Fruit fly (Drosophila melanogaster) whole organism: ENCODE results near the gene CG13634.

Experiments
- CG8478 ChIP-seq: fragments of >200 bp; optimal IDR thresholded peaks from 2 replicates; lab custom pipeline; 2018; ENCODE audit warnings: inconsistent platforms
- Dll ChIP-seq: fragments of >200 bp; optimal IDR thresholded peaks from 2 replicates; lab custom pipeline; 2017
- EcR ChIP-seq, 2 experiments: fragments of >200 bp; optimal IDR thresholded peaks; 2 replicates each; lab custom pipeline; 2017; ENCODE audit warnings: missing biosample characterization in 2 of 2, missing genetic modification characterization in 2 of 2, missing genetic modification reagents in 2 of 2
- pan ChIP-seq: fragments of >200 bp; optimal IDR thresholded peaks from 2 replicates; lab custom pipeline; 2017
- psq ChIP-seq: fragments of >200 bp; optimal IDR thresholded peaks from 2 replicates; lab custom pipeline; 2017

DNA sequence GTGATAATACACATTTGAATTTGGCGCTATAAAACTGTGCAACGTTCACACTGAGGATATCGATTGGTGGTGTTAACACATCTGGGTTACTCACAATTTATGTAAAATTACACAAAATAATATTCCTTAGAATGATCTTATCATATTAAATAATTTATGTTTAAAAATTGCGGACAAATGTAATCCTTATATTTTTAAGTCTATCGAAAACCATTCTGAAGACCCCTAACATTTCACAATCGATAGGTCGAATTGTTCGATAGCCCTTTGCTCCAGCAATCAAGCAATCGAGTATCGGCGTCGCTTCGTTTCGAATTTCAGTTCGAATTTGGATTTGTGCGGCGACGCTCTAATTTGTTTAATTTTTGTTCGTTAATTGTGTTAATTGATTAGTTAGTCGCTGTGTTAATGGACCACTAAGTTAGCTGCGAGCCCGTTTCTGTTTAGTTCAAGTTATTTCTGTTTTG, 36.3 kb downstream of the CG13634 start, which contains the start of gene asp:
- TF ChIP-seq CG8478 (lab: Kevin White, UChicago) (no peak), psq (lab: Kevin White, UChicago) (no peak), EcR (GFP tag; optimal IDR thresholded peaks at IDR 0.05; lab: Kevin White, UChicago) (no peak), pan (lab: Kevin White, UChicago) (no peak), Dll (lab: Kevin White, UChicago) (no peak)
